Worm (Caenorhabditis elegans) whole organism, early embryonic: ENCODE measurements around the gene M04B2.2.

Source experiments
- B0310.2 ChIP-seq: sonication (generic microtip); optimal IDR thresholded peaks from 2 replicates; lab custom pipeline; 2016; ENCODE audit warnings: mild to moderate bottlenecking, missing genetic modification characterization, missing compliant biosample characterization
- ama-1 ChIP-seq: fragments of 150-350 bp; optimal IDR thresholded peaks from 2 replicates; lab custom pipeline; 2014
- ets-7 ChIP-seq: sonication (generic microtip); optimal IDR thresholded peaks from 2 replicates; lab custom pipeline; 2016; ENCODE audit warnings: missing genotype, missing genetic modification characterization, missing compliant biosample characterization
- flt-1 ChIP-seq: fragments of 200-800 bp; sonication (Bioruptor generic); IDR thresholded peaks from 2 replicates; pipeline ENCODE4 v1.3.6; 2022; ENCODE audit warnings: missing genetic modification characterization, missing compliant biosample characterization
- hnd-1 ChIP-seq: sonication (generic microtip); optimal IDR thresholded peaks from 2 replicates; lab custom pipeline; 2016; ENCODE audit warnings: missing genetic modification characterization, missing compliant biosample characterization
- sea-1 ChIP-seq: fragments of 200-800 bp; sonication (Bioruptor generic); conservative IDR thresholded peaks from 2 replicates; pipeline ENCODE4 v1.3.6; 2022; ENCODE audit warnings: missing genetic modification characterization, missing compliant biosample characterization
- tbx-11 ChIP-seq: fragments of 200-800 bp; sonication (Bioruptor generic); IDR thresholded peaks from 2 replicates; pipeline ENCODE4 v1.3.6; 2022; ENCODE audit warnings: missing genetic modification characterization, missing compliant biosample characterization
- tbx-37 ChIP-seq: fragments of 200-800 bp; sonication (Bioruptor generic); conservative IDR thresholded peaks from 2 replicates; pipeline ENCODE4 v1.3.6; 2022; ENCODE audit warnings: missing genetic modification reagents, missing genetic modification characterization, missing compliant biosample characterization
- tra-4 ChIP-seq: sonication (generic microtip); optimal IDR thresholded peaks from 2 replicates; lab custom pipeline; 2017; ENCODE audit warnings: missing genetic modification characterization, missing compliant biosample characterization

DNA sequence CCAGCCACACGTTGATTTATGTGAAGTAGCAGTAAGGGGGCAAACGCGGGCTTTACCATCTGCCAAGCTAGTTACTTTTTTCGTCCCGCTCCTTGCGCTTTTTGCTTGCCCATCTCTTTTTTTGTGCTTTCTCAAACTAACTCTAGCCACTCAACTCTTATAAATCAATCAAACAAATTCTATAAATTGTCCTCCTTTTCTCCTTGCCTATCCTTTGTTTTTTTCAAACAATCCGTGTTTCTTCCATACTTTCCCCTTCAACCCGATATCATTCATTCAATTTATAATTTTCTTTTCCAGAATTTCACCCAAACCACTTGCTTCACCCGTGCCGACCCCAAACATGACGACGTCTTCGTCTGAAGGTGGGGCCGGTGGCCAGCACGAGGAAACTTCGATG lies 42.3 kb downstream of the M04B2.2 start, which contains the start of gene srgp-1:
- no peak for TF ChIP-seq tra-4 (tag; lab: Kevin White, UChicago)
- TF ChIP-seq sea-1: no peak
- TF ChIP-seq hnd-1 (tag; lab: Kevin White, UChicago): no peak
- TF ChIP-seq ama-1: no peak
- no peak for TF ChIP-seq ets-7
- TF ChIP-seq tbx-37 (GFP tag; lab: Robert Waterston, UW): no peak
- TF ChIP-seq flt-1: no peak
- no peak for TF ChIP-seq B0310.2
- TF ChIP-seq tbx-11: no peak
